Fruit fly (Drosophila melanogaster): ENCODE data around the gene CG17187.

dm6 chr3R:11216156-11216630, 15.5 kb downstream of the CG17187 start, which contains the start of the genes RpS25 and CG4820:
- TF ChIP-seq h (optimal IDR thresholded peaks at IDR 0.05) (no peak), Myc (optimal IDR thresholded peaks at IDR 0.05) (no peak), ttk (optimal IDR thresholded peaks at IDR 0.05) (no peak), psq (optimal IDR thresholded peaks at IDR 0.05) (no peak), Sin3A (optimal IDR thresholded peaks at IDR 0.05) (no peak), insv (optimal IDR thresholded peaks at IDR 0.05) (no peak)

Measured in Kc167 (cell line).